Worm (Caenorhabditis elegans) whole organism, late embryonic: Measurements from ENCODE around the gene glrx-5.

Experiments
- ama-1 ChIP-seq: fragments of 150-350 bp; optimal IDR thresholded peaks from 2 replicates; lab custom pipeline; 2014
- ceh-48 ChIP-seq: sonication (generic microtip); optimal IDR thresholded peaks from 2 replicates; lab custom pipeline; 2016; ENCODE audit warnings: missing genetic modification characterization, inconsistent platforms, missing compliant biosample characterization
- ceh-6 ChIP-seq: fragments of 200-800 bp; sonication (Bioruptor generic); optimal IDR thresholded peaks from 2 replicates; lab custom pipeline; 2018; ENCODE audit warnings: mild to moderate bottlenecking, missing genetic modification characterization, missing compliant biosample characterization
- lin-11 ChIP-seq: fragments of 200-800 bp; sonication (Bioruptor generic); optimal IDR thresholded peaks from 2 replicates; lab custom pipeline; 2018; ENCODE audit warnings: mild to moderate bottlenecking, missing genetic modification characterization, missing compliant biosample characterization
- nfya-1 ChIP-seq: sonication (generic microtip); optimal IDR thresholded peaks from 2 replicates; lab custom pipeline; 2017; ENCODE audit warnings: missing genetic modification characterization, mild to moderate bottlenecking, missing compliant biosample characterization, antibody characterized with exemption, moderate library complexity
- nhr-11 ChIP-seq: fragments of 150-350 bp; optimal IDR thresholded peaks from 2 replicates; lab custom pipeline; 2014; ENCODE audit warnings: missing biosample characterization, missing genetic modification characterization
- pat-9 ChIP-seq: fragments of 200-800 bp; sonication (Bioruptor generic); optimal IDR thresholded peaks from 2 replicates; lab custom pipeline; 2018; ENCODE audit warnings: mild to moderate bottlenecking, missing genetic modification characterization, moderate library complexity, missing compliant biosample characterization
- sox-4 ChIP-seq: sonication (generic microtip); optimal IDR thresholded peaks from 2 replicates; lab custom pipeline; 2017; ENCODE audit warnings: mild to moderate bottlenecking, missing genetic modification characterization, inconsistent platforms, missing compliant biosample characterization
- tbx-2 ChIP-seq: sonication (generic microtip); optimal IDR thresholded peaks from 2 replicates; lab custom pipeline; 2016; ENCODE audit warnings: missing genetic modification characterization, missing compliant biosample characterization

DNA sequence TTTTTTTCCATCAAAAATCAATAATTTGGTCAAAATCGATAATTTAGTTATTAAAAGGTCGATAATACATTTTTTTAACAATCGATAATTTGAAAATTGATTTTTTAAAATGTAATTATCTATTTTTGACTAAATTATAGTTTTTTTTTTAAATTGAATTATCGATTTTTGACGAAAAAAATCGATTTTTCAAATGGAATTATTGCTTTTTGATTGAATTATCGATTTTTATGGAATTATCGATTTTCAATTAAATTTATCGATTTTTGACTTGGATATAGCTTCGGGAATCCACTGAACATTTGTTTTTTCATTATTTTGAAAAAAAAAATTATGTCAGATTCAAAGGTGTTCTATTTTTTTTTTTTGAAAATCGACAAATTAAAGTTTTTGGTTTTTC lies 36.6 kb upstream of the glrx-5 start:
- TF ChIP-seq pat-9 (no peak), tbx-2 (tag; lab: Kevin White, UChicago) (no peak), lin-11 (tag; lab: Kevin White, UChicago) (no peak), ceh-6 (GFP tag; lab: Kevin White, UChicago) (no peak), sox-4 (no peak), ama-1 (lab: Kevin White, UChicago) (no peak), ceh-48 (no peak), nfya-1 (tag; lab: Kevin White, UChicago) (no peak), nhr-11 (tag; lab: Kevin White, UChicago) (no peak)
